Fruit fly (Drosophila melanogaster): Measurements from ENCODE around the gene Pcyt2.
A peak's percentile ranks its signal among the peaks of the same experiment; 100 is the strongest.

The Pcyt2 gene

dm6 chr3L:1584781-1585180 is 31.5 kb downstream of the Pcyt2 start (continued):
- TF ChIP-seq CG15073 (GFP tag; optimal IDR thresholded peaks at IDR 0.05), result no peak
- no peak for TF ChIP-seq CG4328 (GFP tag; optimal IDR thresholded peaks at IDR 0.05)
- TF ChIP-seq ewg (GFP tag; optimal IDR thresholded peaks at IDR 0.05), result no peak
- no peak for TF ChIP-seq Hey (tag; optimal IDR thresholded peaks at IDR 0.05)
- no peak for TF ChIP-seq CG17568 (GFP tag; optimal IDR thresholded peaks at IDR 0.05)
- no peak for TF ChIP-seq CG12236 (GFP tag; optimal IDR thresholded peaks at IDR 0.05)
- TF ChIP-seq CG12071 (GFP tag; optimal IDR thresholded peaks at IDR 0.05), result peak; percentile 30
- TF ChIP-seq tup (GFP tag; optimal IDR thresholded peaks at IDR 0.05), result no peak
- TF ChIP-seq cato (GFP tag; optimal IDR thresholded peaks at IDR 0.05; ENCODE audit: borderline replicate concordance), result no peak
- no peak for TF ChIP-seq so (GFP tag; IDR thresholded peaks at IDR 0.05)
- no peak for TF ChIP-seq CG12744 (GFP tag; optimal IDR thresholded peaks at IDR 0.05)
- no peak for TF ChIP-seq CG3163 (GFP tag; optimal IDR thresholded peaks at IDR 0.05)
- no peak for TF ChIP-seq Jarid2 (GFP tag; optimal IDR thresholded peaks at IDR 0.05)
- peak; percentile 66 for TF ChIP-seq lmd (GFP tag; IDR thresholded peaks at IDR 0.05)
- TF ChIP-seq CG6654 (GFP tag; optimal IDR thresholded peaks at IDR 0.05), result no peak
- peak; percentile 2 for TF ChIP-seq nmo (GFP tag; optimal IDR thresholded peaks at IDR 0.05)
- TF ChIP-seq CTCF (GFP tag; optimal IDR thresholded peaks at IDR 0.05), result no peak
- TF ChIP-seq CG14667 (GFP tag; IDR thresholded peaks at IDR 0.05), result no peak
- TF ChIP-seq run (tag; optimal IDR thresholded peaks at IDR 0.05), result no peak
- no peak for TF ChIP-seq oc (tag; optimal IDR thresholded peaks at IDR 0.05)
- TF ChIP-seq dm (GFP tag; optimal IDR thresholded peaks at IDR 0.05), result no peak
- TF ChIP-seq tap (tag; optimal IDR thresholded peaks at IDR 0.05), result peak; percentile 47
- TF ChIP-seq Atf3 (GFP tag; optimal IDR thresholded peaks at IDR 0.05), result no peak
- no peak for TF ChIP-seq Dfd (GFP tag; optimal IDR thresholded peaks at IDR 0.05)
- no peak for TF ChIP-seq CG13424 (tag; optimal IDR thresholded peaks at IDR 0.05)
- no peak for TF ChIP-seq zfh2 (GFP tag; optimal IDR thresholded peaks at IDR 0.05)
- TF ChIP-seq CG14441 (GFP tag; IDR thresholded peaks at IDR 0.05), result 0 out of 2 replicates have a peak, but pooled peaks have one; percentile 25
- no peak for TF ChIP-seq sc (optimal IDR thresholded peaks at IDR 0.05)
- no peak for TF ChIP-seq sc (GFP tag; optimal IDR thresholded peaks at IDR 0.05)
- TF ChIP-seq Stat92E (GFP tag; optimal IDR thresholded peaks at IDR 0.05), result no peak
- TF ChIP-seq z (GFP tag; IDR thresholded peaks at IDR 0.05), result no peak
- TF ChIP-seq CG33557 (GFP tag; optimal IDR thresholded peaks at IDR 0.05), result no peak
- no peak for TF ChIP-seq Bgb (GFP tag; IDR thresholded peaks at IDR 0.05; ENCODE audit: partially characterized antibody)
- no peak for TF ChIP-seq sob (GFP tag; IDR thresholded peaks at IDR 0.05)
- TF ChIP-seq Dp (GFP tag; optimal IDR thresholded peaks at IDR 0.05), result no peak
- TF ChIP-seq maf-S (GFP tag; optimal IDR thresholded peaks at IDR 0.05), result no peak
- no peak for TF ChIP-seq al (GFP tag; IDR thresholded peaks at IDR 0.05)
- TF ChIP-seq pb (GFP tag; optimal IDR thresholded peaks at IDR 0.05), result no peak
- TF ChIP-seq CG3726 (GFP tag; IDR thresholded peaks at IDR 0.05), result no peak
- no peak for TF ChIP-seq HLH4C (GFP tag; IDR thresholded peaks at IDR 0.05; ENCODE audit: partially characterized antibody)
- TF ChIP-seq nerfin-1 (tag; optimal IDR thresholded peaks at IDR 0.05), result peak; percentile 14
- no peak for TF ChIP-seq CG16813 (GFP tag; IDR thresholded peaks at IDR 0.05; ENCODE audit: partially characterized antibody)
- no peak for TF ChIP-seq da (GFP tag; optimal IDR thresholded peaks at IDR 0.05)
- peak; percentile 41; the same call in 1 of the 2 replicates for TF ChIP-seq ssp (GFP tag; IDR thresholded peaks at IDR 0.05)
- TF ChIP-seq vvl (GFP tag; IDR thresholded peaks at IDR 0.05), result peak; percentile 63
- 0 out of 3 replicates have a peak, but pooled peaks have one; percentile 39 for TF ChIP-seq CG17361 (GFP tag; IDR thresholded peaks at IDR 0.05)
- no peak for TF ChIP-seq CG8089 (GFP tag; optimal IDR thresholded peaks at IDR 0.05)
- TF ChIP-seq NfI (GFP tag; optimal IDR thresholded peaks at IDR 0.05), result no peak
- no peak for TF ChIP-seq Elba2 (GFP tag; optimal IDR thresholded peaks at IDR 0.05)
- TF ChIP-seq CG11695 (GFP tag; IDR thresholded peaks at IDR 0.05), result no peak; the same call in 2 of the 3 replicates
- peak; percentile 45; the same call in 1 of the 2 replicates for TF ChIP-seq HLH3B (GFP tag; IDR thresholded peaks at IDR 0.05)
- no peak for TF ChIP-seq sima (GFP tag; optimal IDR thresholded peaks at IDR 0.05)

Data from whole organism, embryonic.